Fruit fly (Drosophila melanogaster) whole organism, embryonic: ENCODE data around the gene pix.

Experiments
- CG10147 ChIP-seq: fragments of 200-800 bp; sonication (Bioruptor generic); optimal IDR thresholded peaks from 2 replicates; lab custom pipeline; 2019; ENCODE audit warnings: missing biosample characterization, mild to moderate bottlenecking, missing genetic modification characterization, moderate library complexity
- CG10321 ChIP-seq: fragments of 200-800 bp; sonication (Bioruptor generic); IDR thresholded peaks from 2 replicates; pipeline ENCODE4 v1.3.6; 2022; ENCODE audit warnings: missing biosample characterization, missing genetic modification characterization
- CG10959 ChIP-seq: fragments of 200-800 bp; sonication (Bioruptor generic); IDR thresholded peaks from 2 replicates; pipeline ENCODE4 v1.3.6; 2022; ENCODE audit warnings: missing biosample characterization, missing genetic modification characterization
- CG13296 ChIP-seq: fragments of 200-800 bp; sonication (Bioruptor generic); optimal IDR thresholded peaks from 3 replicates; lab custom pipeline; 2018; ENCODE audit warnings: missing biosample characterization, mild to moderate bottlenecking, missing genetic modification characterization
- CG14667 ChIP-seq: fragments of 200-800 bp; sonication (Bioruptor generic); IDR thresholded peaks from 2 replicates; pipeline ENCODE4 v1.3.6; 2022; ENCODE audit warnings: missing biosample characterization, missing genetic modification characterization
- CG1832 ChIP-seq: fragments of 200-800 bp; sonication (Bioruptor generic); optimal IDR thresholded peaks from 2 replicates; lab custom pipeline; 2017; ENCODE audit warnings: missing biosample characterization, mild to moderate bottlenecking, missing genetic modification characterization, inconsistent platforms
- CG2678 ChIP-seq: fragments of 200-800 bp; sonication (Bioruptor generic); optimal IDR thresholded peaks from 3 replicates; lab custom pipeline; 2019; ENCODE audit warnings: missing biosample characterization, mild to moderate bottlenecking, missing genetic modification characterization, moderate library complexity
- CG3281 ChIP-seq: fragments of 200-800 bp; sonication (Bioruptor generic); optimal IDR thresholded peaks from 3 replicates; lab custom pipeline; 2017; ENCODE audit warnings: missing biosample characterization, mild to moderate bottlenecking, missing genetic modification characterization
- CG33213 ChIP-seq: fragments of 200-800 bp; sonication (Bioruptor generic); optimal IDR thresholded peaks from 3 replicates; lab custom pipeline; 2016; ENCODE audit warnings: missing biosample characterization, missing genetic modification characterization
- CG4730 ChIP-seq: fragments of 200-800 bp; sonication (Bioruptor generic); IDR thresholded peaks from 2 replicates; pipeline ENCODE4 v1.3.6; 2022; ENCODE audit warnings: missing biosample characterization, missing genetic modification characterization
- CG6791 ChIP-seq: fragments of 200-800 bp; sonication (Bioruptor generic); IDR thresholded peaks from 3 replicates; pipeline ENCODE4 v1.3.6; 2022; ENCODE audit warnings: missing biosample characterization, missing genetic modification characterization; ENCODE audit not compliant: partially characterized antibody
- CG7786 ChIP-seq: fragments of 200-800 bp; sonication (Bioruptor generic); optimal IDR thresholded peaks from 2 replicates; lab custom pipeline; 2016; ENCODE audit warnings: missing biosample characterization, missing genetic modification characterization
- CG8089 ChIP-seq: fragments of 200-800 bp; sonication (Bioruptor generic); optimal IDR thresholded peaks from 3 replicates; lab custom pipeline; 2016; ENCODE audit warnings: missing biosample characterization, missing genetic modification characterization
- CG8281 ChIP-seq: fragments of 200-800 bp; sonication (Bioruptor generic); optimal IDR thresholded peaks from 2 replicates; lab custom pipeline; 2018; ENCODE audit warnings: missing biosample characterization, mild to moderate bottlenecking, missing genetic modification characterization, moderate library complexity
- CG8944 ChIP-seq: fragments of 200-800 bp; sonication (Bioruptor generic); optimal IDR thresholded peaks from 3 replicates; lab custom pipeline; 2016; ENCODE audit warnings: missing biosample characterization, missing genetic modification characterization
- CG9437 ChIP-seq: fragments of 200-800 bp; sonication (Bioruptor generic); optimal IDR thresholded peaks from 2 replicates; lab custom pipeline; 2018; ENCODE audit warnings: missing biosample characterization, mild to moderate bottlenecking, missing genetic modification characterization
- CG9817 ChIP-seq: fragments of 200-800 bp; sonication (Bioruptor generic); optimal IDR thresholded peaks from 2 replicates; lab custom pipeline; 2018; ENCODE audit warnings: missing biosample characterization, mild to moderate bottlenecking, missing genetic modification characterization, moderate library complexity
- CHES-1-like ChIP-seq: fragments of 200-800 bp; sonication (Bioruptor generic); optimal IDR thresholded peaks from 2 replicates; lab custom pipeline; 2016; ENCODE audit warnings: missing biosample characterization, missing genetic modification characterization
- Dll ChIP-seq: fragments of 200-800 bp; sonication (Bioruptor generic); IDR thresholded peaks from 4 replicates; pipeline ENCODE4 v1.3.6; 2022; ENCODE audit warnings: missing biosample characterization, missing genetic modification characterization; ENCODE audit not compliant: partially characterized antibody
- Fer2 ChIP-seq: fragments of 200-800 bp; sonication (Bioruptor generic); optimal IDR thresholded peaks from 2 replicates; lab custom pipeline; 2018; ENCODE audit warnings: missing biosample characterization, mild to moderate bottlenecking, missing genetic modification characterization, moderate library complexity
- Fer3 ChIP-seq: fragments of 200-800 bp; sonication (Bioruptor generic); optimal IDR thresholded peaks from 2 replicates; lab custom pipeline; 2018; ENCODE audit warnings: missing biosample characterization, mild to moderate bottlenecking, missing genetic modification characterization, moderate library complexity
- Hr51 ChIP-seq, 2 experiments: fragments of 200-800 bp; sonication (Bioruptor generic); optimal IDR thresholded peaks; 2 replicates in 1 of 2; 3 replicates in 1 of 2; lab custom pipeline; 2016 to 2018; ENCODE audit warnings: missing biosample characterization in 2 of 2, missing genetic modification characterization in 2 of 2, mild to moderate bottlenecking in 1 of 2, moderate library complexity in 1 of 2
- Lpt ChIP-seq: fragments of >200 bp; optimal IDR thresholded peaks from 2 replicates; lab custom pipeline; 2018; ENCODE audit warnings: missing biosample characterization, missing genetic modification characterization
- Mad ChIP-seq: fragments of 200-800 bp; sonication (Bioruptor generic); optimal IDR thresholded peaks from 2 replicates; lab custom pipeline; 2016; ENCODE audit warnings: missing biosample characterization, missing genetic modification characterization
- Max ChIP-seq: fragments of 200-800 bp; sonication (Bioruptor generic); optimal IDR thresholded peaks from 2 replicates; lab custom pipeline; 2016; ENCODE audit warnings: missing biosample characterization, mild to moderate bottlenecking, missing genetic modification characterization
- Side ChIP-seq: fragments of 200-800 bp; sonication (Bioruptor generic); optimal IDR thresholded peaks from 2 replicates; lab custom pipeline; 2016; ENCODE audit warnings: missing biosample characterization, missing genetic modification characterization
- Sin3A ChIP-seq: fragments of >200 bp; optimal IDR thresholded peaks from 2 replicates; lab custom pipeline; 2018
- Six4 ChIP-seq: fragments of 200-800 bp; sonication (Bioruptor generic); optimal IDR thresholded peaks from 2 replicates; lab custom pipeline; 2016; ENCODE audit warnings: missing biosample characterization, missing genetic modification characterization
- Usf ChIP-seq: fragments of 200-800 bp; sonication (Bioruptor generic); optimal IDR thresholded peaks from 2 replicates; lab custom pipeline; 2017; ENCODE audit warnings: missing genotype, missing biosample characterization, missing genetic modification characterization
- abd-A ChIP-seq: fragments of 200-800 bp; sonication (Bioruptor generic); optimal IDR thresholded peaks from 3 replicates; lab custom pipeline; 2019; ENCODE audit warnings: missing biosample characterization, mild to moderate bottlenecking, missing genetic modification characterization, moderate library complexity
- bowl ChIP-seq: fragments of 200-800 bp; sonication (Bioruptor generic); IDR thresholded peaks from 2 replicates; pipeline ENCODE4 v1.3.6; 2022; ENCODE audit warnings: missing biosample characterization, missing genetic modification characterization
- caup ChIP-seq: fragments of 200-800 bp; sonication (Bioruptor generic); optimal IDR thresholded peaks from 3 replicates; lab custom pipeline; 2017; ENCODE audit warnings: missing biosample characterization, mild to moderate bottlenecking, missing genetic modification characterization, moderate library complexity; ENCODE audit not compliant: severe bottlenecking
- chm ChIP-seq: fragments of 200-800 bp; sonication (Bioruptor generic); IDR thresholded peaks from 2 replicates; pipeline ENCODE4 v1.3.6; 2022; ENCODE audit warnings: missing biosample characterization, missing genetic modification characterization
- da ChIP-seq: fragments of 200-800 bp; sonication (Bioruptor generic); optimal IDR thresholded peaks from 2 replicates; lab custom pipeline; 2016; ENCODE audit warnings: missing biosample characterization, missing genetic modification characterization
- dysf ChIP-seq: fragments of 200-800 bp; sonication (Bioruptor generic); IDR thresholded peaks from 3 replicates; pipeline ENCODE4 v1.3.6; 2022; ENCODE audit warnings: missing biosample characterization, missing genetic modification characterization
- fu2 ChIP-seq: fragments of 200-800 bp; sonication (Bioruptor generic); optimal IDR thresholded peaks from 2 replicates; lab custom pipeline; 2016; ENCODE audit warnings: missing biosample characterization, missing genetic modification characterization
- gce ChIP-seq: fragments of 200-800 bp; sonication (Bioruptor generic); IDR thresholded peaks from 3 replicates; pipeline ENCODE4 v1.3.6; 2022; ENCODE audit warnings: missing biosample characterization, missing genetic modification characterization
- hb ChIP-seq: fragments of 200-800 bp; sonication (Bioruptor generic); IDR thresholded peaks from 3 replicates; pipeline ENCODE4 v1.3.6; 2022; ENCODE audit warnings: missing biosample characterization, missing genetic modification characterization; ENCODE audit not compliant: partially characterized antibody
- lilli ChIP-seq: fragments of 200-800 bp; sonication (Bioruptor generic); optimal IDR thresholded peaks from 3 replicates; lab custom pipeline; 2016; ENCODE audit warnings: missing biosample characterization, missing genetic modification characterization
- lov ChIP-seq, 2 experiments: fragments of 200-800 bp in 1 of 2; fragments of >200 bp in 1 of 2; sonication (Bioruptor generic) in 1 of 2; IDR thresholded peaks in 1 of 2; optimal IDR thresholded peaks in 1 of 2; 2 replicates in 1 of 2; 3 replicates in 1 of 2; pipeline versions ENCODE4 v1.3.6 to Lab custom; 2017 to 2022; ENCODE audit warnings: missing biosample characterization in 1 of 2, missing genetic modification characterization in 1 of 2
- mld ChIP-seq: fragments of 200-800 bp; sonication (Bioruptor generic); IDR thresholded peaks from 3 replicates; pipeline ENCODE4 v1.3.6; 2022; ENCODE audit warnings: missing biosample characterization, missing genetic modification characterization; ENCODE audit not compliant: partially characterized antibody
- oc ChIP-seq: fragments of 200-800 bp; sonication (Bioruptor generic); optimal IDR thresholded peaks from 2 replicates; lab custom pipeline; 2018; ENCODE audit warnings: missing biosample characterization, mild to moderate bottlenecking, missing genetic modification characterization, moderate library complexity
- ranshi ChIP-seq: fragments of 200-800 bp; sonication (Bioruptor generic); IDR thresholded peaks from 2 replicates; pipeline ENCODE4 v1.3.6; 2022; ENCODE audit warnings: missing biosample characterization, missing genetic modification characterization
- rib ChIP-seq: fragments of 200-800 bp; sonication (Bioruptor generic); IDR thresholded peaks from 2 replicates; pipeline ENCODE4 v1.3.6; 2022; ENCODE audit warnings: missing biosample characterization, missing genetic modification characterization
- tll ChIP-seq, 2 experiments: fragments of 200-800 bp in 1 of 2; fragments of >200 bp in 1 of 2; sonication (Bioruptor generic) in 1 of 2; optimal IDR thresholded peaks; 2 replicates each; lab custom pipeline; 2017 to 2019; ENCODE audit warnings: missing biosample characterization in 2 of 2, missing genetic modification characterization in 2 of 2, mild to moderate bottlenecking in 1 of 2, moderate library complexity in 1 of 2
- trem ChIP-seq: fragments of 200-800 bp; optimal IDR thresholded peaks from 3 replicates; lab custom pipeline; 2019; ENCODE audit warnings: missing biosample characterization, mild to moderate bottlenecking, missing genetic modification characterization, moderate library complexity
- usp ChIP-seq: fragments of >200 bp; optimal IDR thresholded peaks from 2 replicates; lab custom pipeline; 2017; ENCODE audit warnings: missing biosample characterization, missing genetic modification characterization
- yki ChIP-seq: fragments of >200 bp; optimal IDR thresholded peaks from 3 replicates; lab custom pipeline; 2018

pix gene

dm6 chr3L:9011485-9012389 lies 37.2 kb upstream of the pix start:
- TF ChIP-seq Fer3 (no peak), Six4 (GFP tag; lab: Kevin White, UChicago) (peak; percentile 81), CG9817 (tag; lab: Kevin White, UChicago) (peak; percentile 9), rib (GFP tag; lab: Robert Waterston, UW) (no peak), CG8089 (peak; percentile 38), Side (GFP tag; lab: Kevin White, UChicago) (peak; percentile 81), CG2678 (peak; percentile 79), mld (GFP tag; lab: Robert Waterston, UW) (no peak), CG1832 (no peak), oc (tag; lab: Kevin White, UChicago) (peak; percentile 35), usp (GFP tag; lab: Kevin White, UChicago) (no peak), CG10321 (GFP tag; lab: Robert Waterston, UW) (no peak), da (GFP tag; lab: Kevin White, UChicago) (peak; percentile 40), bowl (GFP tag; lab: Robert Waterston, UW) (peak; percentile 38; the same call in 1 of the 2 replicates), CG6791 (GFP tag; lab: Robert Waterston, UW) (no peak), CG10147 (no peak), CG3281 (no peak), fu2 (GFP tag; lab: Kevin White, UChicago) (peak; percentile 3), abd-A (tag; lab: Kevin White, UChicago) (peak; percentile 16), lov (optimal IDR thresholded peaks at IDR 0.05; lab: Kevin White, UChicago) (no peak), lov (GFP tag; IDR thresholded peaks at IDR 0.05; lab: Robert Waterston, UW) (peak; percentile 94), hb (no peak), Hr51 (GFP tag; optimal IDR thresholded peaks at IDR 0.05; lab: Kevin White, UChicago) (peak in 1 of 2 experiments; percentile 62), CG4730 (GFP tag; lab: Robert Waterston, UW) (peak; percentile 68), yki (no peak), caup (peak; percentile 4), Max (peak; percentile 63), CG10959 (peak; percentile 95), CHES-1-like (GFP tag; lab: Kevin White, UChicago) (peak; percentile 37), CG33213 (GFP tag; lab: Kevin White, UChicago) (peak; percentile 73), Lpt (no peak), CG8944 (GFP tag; lab: Kevin White, UChicago) (peak; percentile 68), CG9437 (GFP tag; lab: Kevin White, UChicago) (peak; percentile 34), Dll (no peak), Sin3A (no peak), chm (GFP tag; lab: Robert Waterston, UW) (peak; percentile 91), trem (tag; lab: Kevin White, UChicago) (peak; percentile 78), Fer2 (tag; lab: Kevin White, UChicago) (no peak), CG7786 (GFP tag; lab: Kevin White, UChicago) (peak; percentile 70), tll (GFP tag; optimal IDR thresholded peaks at IDR 0.05; lab: Kevin White, UChicago) (peak in 1 of 2 experiments; percentile 16), dysf (GFP tag; lab: Robert Waterston, UW) (peak; percentile 55; the same call in 1 of the 3 replicates), gce (peak; percentile 61; the same call in 2 of the 3 replicates), ranshi (GFP tag; lab: Robert Waterston, UW) (peak; percentile 75; the same call in 1 of the 2 replicates), Mad (peak; percentile 45), CG13296 (GFP tag; lab: Kevin White, UChicago) (no peak), Usf (peak; percentile 38), CG14667 (GFP tag; lab: Robert Waterston, UW) (peak; percentile 79), CG8281 (tag; lab: Kevin White, UChicago) (peak; percentile 57), lilli (peak; percentile 46)
